Fruit fly (Drosophila melanogaster) whole organism, embryonic: ENCODE results near the gene Df31.

Experiments
- BtbVII ChIP-seq: fragments of 200-800 bp; sonication (Bioruptor generic); optimal IDR thresholded peaks from 3 replicates; lab custom pipeline; 2017; ENCODE audit warnings: missing biosample characterization, mild to moderate bottlenecking, missing genetic modification characterization
- C15 ChIP-seq: fragments of 200-800 bp; sonication (Bioruptor generic); IDR thresholded peaks from 3 replicates; pipeline ENCODE4 v1.3.6; 2022; ENCODE audit warnings: missing biosample characterization, missing genetic modification characterization
- CG10209 ChIP-seq: fragments of 200-800 bp; sonication (Bioruptor generic); optimal IDR thresholded peaks from 3 replicates; lab custom pipeline; 2017; ENCODE audit warnings: missing biosample characterization, mild to moderate bottlenecking, missing genetic modification characterization, missing genetic modification reagents
- CG10321 ChIP-seq: fragments of 200-800 bp; sonication (Bioruptor generic); IDR thresholded peaks from 2 replicates; pipeline ENCODE4 v1.3.6; 2022; ENCODE audit warnings: missing biosample characterization, missing genetic modification characterization
- CG11723 ChIP-seq: fragments of 200-800 bp; sonication (Bioruptor generic); optimal IDR thresholded peaks from 2 replicates; lab custom pipeline; 2017; ENCODE audit warnings: missing biosample characterization, mild to moderate bottlenecking, missing genetic modification characterization
- CG12391 ChIP-seq: fragments of 200-800 bp; sonication (Bioruptor generic); optimal IDR thresholded peaks from 3 replicates; lab custom pipeline; 2018; ENCODE audit warnings: missing biosample characterization, mild to moderate bottlenecking, missing genetic modification characterization, moderate library complexity
- CG13287 ChIP-seq: fragments of 200-800 bp; sonication (Bioruptor generic); IDR thresholded peaks from 2 replicates; pipeline ENCODE4 v1.3.6; 2022; ENCODE audit warnings: missing biosample characterization, missing genetic modification characterization; ENCODE audit not compliant: partially characterized antibody
- CG14050 ChIP-seq: fragments of 200-800 bp; sonication (Bioruptor generic); IDR thresholded peaks from 3 replicates; pipeline ENCODE4 v1.3.6; 2022; ENCODE audit warnings: missing biosample characterization, missing genetic modification characterization
- CG15479 ChIP-seq: fragments of 200-800 bp; sonication (Bioruptor generic); optimal IDR thresholded peaks from 3 replicates; lab custom pipeline; 2019; ENCODE audit warnings: missing biosample characterization, mild to moderate bottlenecking, missing genetic modification characterization, moderate library complexity
- CG18619 ChIP-seq: fragments of 200-800 bp; sonication (Bioruptor generic); optimal IDR thresholded peaks from 3 replicates; lab custom pipeline; 2017; ENCODE audit warnings: missing biosample characterization, mild to moderate bottlenecking, missing genetic modification characterization
- CG32532 ChIP-seq: fragments of 200-800 bp; sonication (Bioruptor generic); IDR thresholded peaks from 2 replicates; pipeline ENCODE4 v1.3.6; 2022; ENCODE audit warnings: missing biosample characterization, missing genetic modification characterization
- CG33557 ChIP-seq: fragments of 200-800 bp; sonication (Bioruptor generic); optimal IDR thresholded peaks from 2 replicates; lab custom pipeline; 2019; ENCODE audit warnings: missing biosample characterization, mild to moderate bottlenecking, missing genetic modification characterization, moderate library complexity
- CG34422 ChIP-seq: fragments of 200-800 bp; sonication (Bioruptor generic); IDR thresholded peaks from 3 replicates; pipeline ENCODE4 v1.3.6; 2022; ENCODE audit warnings: missing biosample characterization, missing genetic modification characterization
- CG3995 ChIP-seq: fragments of 200-800 bp; sonication (Bioruptor generic); optimal IDR thresholded peaks from 3 replicates; lab custom pipeline; 2016; ENCODE audit warnings: missing biosample characterization, missing genetic modification characterization
- CG4360 ChIP-seq: fragments of 200-800 bp; sonication (Bioruptor generic); IDR thresholded peaks from 2 replicates; pipeline ENCODE4 v1.3.6; 2022; ENCODE audit warnings: missing biosample characterization, missing genetic modification characterization
- CG43689 ChIP-seq: fragments of 200-800 bp; sonication (Bioruptor generic); IDR thresholded peaks from 2 replicates; pipeline ENCODE4 v1.3.6; 2022; ENCODE audit warnings: missing biosample characterization, missing genetic modification characterization
- CG4707 ChIP-seq: fragments of 200-800 bp; sonication (Bioruptor generic); optimal IDR thresholded peaks from 2 replicates; lab custom pipeline; 2018; ENCODE audit warnings: missing biosample characterization, mild to moderate bottlenecking, missing genetic modification characterization, moderate library complexity
- CG4730 ChIP-seq: fragments of 200-800 bp; sonication (Bioruptor generic); IDR thresholded peaks from 2 replicates; pipeline ENCODE4 v1.3.6; 2022; ENCODE audit warnings: missing biosample characterization, missing genetic modification characterization
- CG4820 ChIP-seq: fragments of 200-800 bp; sonication (Bioruptor generic); optimal IDR thresholded peaks from 3 replicates; lab custom pipeline; 2016; ENCODE audit warnings: missing biosample characterization, missing genetic modification characterization
- CG7372 ChIP-seq: fragments of 200-800 bp; sonication (Bioruptor generic); IDR thresholded peaks from 2 replicates; pipeline ENCODE4 v1.3.6; 2022; ENCODE audit warnings: missing biosample characterization, missing genetic modification characterization
- CG8388 ChIP-seq: fragments of 200-800 bp; sonication (Bioruptor generic); optimal IDR thresholded peaks from 2 replicates; lab custom pipeline; 2019; ENCODE audit warnings: missing biosample characterization, mild to moderate bottlenecking, missing genetic modification characterization, moderate library complexity
- Dbx ChIP-seq: fragments of 200-800 bp; sonication (Bioruptor generic); IDR thresholded peaks from 3 replicates; pipeline ENCODE4 v1.3.6; 2022; ENCODE audit warnings: missing biosample characterization, missing genetic modification characterization
- Dip2 ChIP-seq: fragments of 200-800 bp; sonication (Bioruptor generic); IDR thresholded peaks from 2 replicates; pipeline ENCODE4 v1.3.6; 2022; ENCODE audit warnings: missing biosample characterization, missing genetic modification characterization
- Dip3 ChIP-seq: fragments of 200-800 bp; sonication (Bioruptor generic); optimal IDR thresholded peaks from 3 replicates; lab custom pipeline; 2016; ENCODE audit warnings: missing biosample characterization, missing genetic modification characterization
- Doc2 ChIP-seq: fragments of 200-800 bp; sonication (Bioruptor generic); IDR thresholded peaks from 2 replicates; pipeline ENCODE4 v1.3.6; 2022; ENCODE audit warnings: missing biosample characterization, missing genetic modification characterization
- HHEX ChIP-seq: fragments of 200-800 bp; sonication (Bioruptor generic); optimal IDR thresholded peaks from 3 replicates; lab custom pipeline; 2017; ENCODE audit warnings: missing biosample characterization, mild to moderate bottlenecking, missing genetic modification characterization, missing genetic modification reagents
- NC2β ChIP-seq: fragments of 200-800 bp; sonication (Bioruptor generic); optimal IDR thresholded peaks from 2 replicates; lab custom pipeline; 2016; ENCODE audit warnings: missing biosample characterization, missing genetic modification characterization
- NK7.1 ChIP-seq: fragments of 200-800 bp; sonication (Bioruptor generic); optimal IDR thresholded peaks from 3 replicates; lab custom pipeline; 2016; ENCODE audit warnings: missing biosample characterization, missing genetic modification characterization
- Neu2 ChIP-seq: fragments of 200-800 bp; sonication (Bioruptor generic); optimal IDR thresholded peaks from 3 replicates; lab custom pipeline; 2016; ENCODE audit warnings: missing biosample characterization, missing genetic modification characterization, borderline replicate concordance
- Nf-YA ChIP-seq: fragments of 200-800 bp; sonication (Bioruptor generic); IDR thresholded peaks from 2 replicates; pipeline ENCODE4 v1.3.6; 2022; ENCODE audit warnings: missing biosample characterization, missing genetic modification characterization
- NfI ChIP-seq: fragments of 200-800 bp; sonication (Bioruptor generic); optimal IDR thresholded peaks from 3 replicates; lab custom pipeline; 2018; ENCODE audit warnings: missing biosample characterization, mild to moderate bottlenecking, missing genetic modification characterization, moderate library complexity
- Rfx ChIP-seq: fragments of 200-800 bp; sonication (Bioruptor generic); IDR thresholded peaks from 2 replicates; pipeline ENCODE4 v1.3.6; 2022; ENCODE audit warnings: missing biosample characterization, missing genetic modification characterization
- Side ChIP-seq: fragments of 200-800 bp; sonication (Bioruptor generic); optimal IDR thresholded peaks from 2 replicates; lab custom pipeline; 2016; ENCODE audit warnings: missing biosample characterization, missing genetic modification characterization
- Sin3A ChIP-seq: fragments of >200 bp; optimal IDR thresholded peaks from 2 replicates; lab custom pipeline; 2018
- Tbp ChIP-seq: fragments of >200 bp; optimal IDR thresholded peaks from 2 replicates; lab custom pipeline; 2018; ENCODE audit warnings: missing biosample characterization, missing genetic modification characterization
- al ChIP-seq: fragments of 200-800 bp; sonication (Bioruptor generic); IDR thresholded peaks from 2 replicates; pipeline ENCODE4 v1.3.6; 2022; ENCODE audit warnings: missing biosample characterization, missing genetic modification characterization
- chm ChIP-seq: fragments of 200-800 bp; sonication (Bioruptor generic); IDR thresholded peaks from 2 replicates; pipeline ENCODE4 v1.3.6; 2022; ENCODE audit warnings: missing biosample characterization, missing genetic modification characterization
- dmrt11E ChIP-seq: fragments of 200-800 bp; sonication (Bioruptor generic); optimal IDR thresholded peaks from 3 replicates; lab custom pipeline; 2018; ENCODE audit warnings: missing biosample characterization, mild to moderate bottlenecking, missing genetic modification characterization, moderate library complexity
- eve ChIP-seq, 2 experiments: fragments of >200 bp; optimal IDR thresholded peaks; 2 replicates each; lab custom pipeline; 2017; ENCODE audit warnings: missing biosample characterization in 2 of 2, missing genetic modification characterization in 2 of 2
- fu2 ChIP-seq: fragments of 200-800 bp; sonication (Bioruptor generic); optimal IDR thresholded peaks from 2 replicates; lab custom pipeline; 2016; ENCODE audit warnings: missing biosample characterization, missing genetic modification characterization
- lov ChIP-seq, 2 experiments: fragments of 200-800 bp in 1 of 2; fragments of >200 bp in 1 of 2; sonication (Bioruptor generic) in 1 of 2; IDR thresholded peaks in 1 of 2; optimal IDR thresholded peaks in 1 of 2; 2 replicates in 1 of 2; 3 replicates in 1 of 2; pipeline versions ENCODE4 v1.3.6 to Lab custom; 2017 to 2022; ENCODE audit warnings: missing biosample characterization in 1 of 2, missing genetic modification characterization in 1 of 2
- sens ChIP-seq: fragments of 200-800 bp; sonication (Bioruptor generic); peaks from one replicate; lab custom pipeline; 2016; ENCODE audit warnings: missing biosample characterization, missing genetic modification characterization
- sim ChIP-seq: fragments of 200-800 bp; sonication (Bioruptor generic); IDR thresholded peaks from 2 replicates; pipeline ENCODE4 v1.3.6; 2022; ENCODE audit warnings: missing biosample characterization, missing genetic modification characterization
- slbo ChIP-seq: fragments of 200-800 bp; sonication (Bioruptor generic); IDR thresholded peaks from 2 replicates; pipeline ENCODE4 v1.3.6; 2022; ENCODE audit warnings: missing biosample characterization, missing genetic modification characterization
- toy ChIP-seq: fragments of 200-800 bp; sonication (Bioruptor generic); IDR thresholded peaks from 2 replicates; pipeline ENCODE4 v1.3.6; 2022; ENCODE audit warnings: missing biosample characterization, missing genetic modification characterization
- tx ChIP-seq: fragments of 200-800 bp; sonication (Bioruptor generic); optimal IDR thresholded peaks from 2 replicates; lab custom pipeline; 2016; ENCODE audit warnings: missing biosample characterization, missing genetic modification characterization
- unpg ChIP-seq: fragments of 200-800 bp; sonication (Bioruptor generic); optimal IDR thresholded peaks from 3 replicates; lab custom pipeline; 2018; ENCODE audit warnings: missing biosample characterization, mild to moderate bottlenecking, missing genetic modification characterization, moderate library complexity
- vnd ChIP-seq: fragments of 200-800 bp; sonication (Bioruptor generic); IDR thresholded peaks from 3 replicates; pipeline ENCODE4 v1.3.6; 2022; ENCODE audit warnings: missing biosample characterization, missing genetic modification characterization; ENCODE audit not compliant: partially characterized antibody
- wor ChIP-seq: fragments of 200-800 bp; sonication (Bioruptor generic); IDR thresholded peaks from 2 replicates; pipeline ENCODE4 v1.3.6; 2022; ENCODE audit warnings: missing biosample characterization, missing genetic modification characterization
- zfh2 ChIP-seq: fragments of 200-800 bp; sonication (Bioruptor generic); optimal IDR thresholded peaks from 2 replicates; lab custom pipeline; 2016; ENCODE audit warnings: missing biosample characterization, missing genetic modification characterization

Df31 gene

DNA sequence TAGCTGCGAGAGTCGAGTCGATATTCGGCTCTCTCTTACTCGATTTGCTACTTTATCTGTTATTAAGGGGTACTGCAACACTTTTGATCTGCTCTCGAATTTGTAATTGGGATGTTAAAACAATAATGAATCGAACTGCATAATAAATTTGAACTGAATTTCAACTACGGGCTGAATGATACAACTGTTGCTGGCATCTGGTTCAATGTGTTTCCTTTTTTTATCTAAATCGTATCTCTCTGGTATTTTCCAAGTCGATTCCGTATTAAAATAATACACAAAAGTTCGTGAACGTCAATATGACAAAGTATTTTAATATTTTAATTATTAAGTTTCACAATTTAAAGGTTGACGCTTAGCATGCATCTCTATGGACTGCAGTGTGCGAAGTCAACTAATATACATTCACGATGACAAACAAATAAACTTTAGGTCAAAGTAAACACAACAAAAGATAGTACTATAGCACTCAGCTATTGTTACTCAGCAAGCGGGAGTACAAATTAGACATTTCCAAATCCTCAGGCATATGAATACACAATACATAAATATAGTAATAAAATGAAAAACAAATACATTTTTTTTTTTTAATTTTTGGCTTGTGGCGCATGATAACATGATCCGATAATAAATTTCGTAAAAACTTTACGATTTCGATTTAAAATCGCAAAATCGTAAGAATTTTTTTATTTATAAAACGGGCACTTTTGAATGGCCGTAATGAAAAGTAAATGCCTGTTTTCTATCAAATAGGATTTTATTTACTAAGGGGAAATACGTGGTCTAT lies 5.9 kb downstream of the Df31 start, which contains the start of gene CG2201 (continued):
- no peak for TF ChIP-seq lov (optimal IDR thresholded peaks at IDR 0.05; lab: Kevin White, UChicago)
- TF ChIP-seq lov (GFP tag; IDR thresholded peaks at IDR 0.05; lab: Robert Waterston, UW): peak; percentile 64; the same call in 1 of the 3 replicates
- peak; percentile 10 for TF ChIP-seq CG33557 (GFP tag; lab: Kevin White, UChicago)
- TF ChIP-seq CG4707 (GFP tag; lab: Kevin White, UChicago): peak; percentile 14
- no peak for TF ChIP-seq CG13287
- no peak for TF ChIP-seq CG3995 (GFP tag; lab: Kevin White, UChicago)
- TF ChIP-seq CG32532 (GFP tag; lab: Robert Waterston, UW): peak; percentile 49
- no peak for TF ChIP-seq NC2β (GFP tag; lab: Kevin White, UChicago)
- 0 out of 3 replicates have a peak, but pooled peaks have one; percentile 29 for TF ChIP-seq CG34422
- peak; percentile 44 for TF ChIP-seq CG12391 (tag; lab: Kevin White, UChicago)
- no peak for TF ChIP-seq CG7372 (GFP tag; lab: Robert Waterston, UW)
- TF ChIP-seq CG4730: no peak
- no peak for TF ChIP-seq wor (GFP tag; lab: Robert Waterston, UW)
- no peak for TF ChIP-seq CG15479 (GFP tag; lab: Kevin White, UChicago)
- TF ChIP-seq Rfx (GFP tag; lab: Robert Waterston, UW): peak; percentile 39; the same call in 1 of the 2 replicates
- TF ChIP-seq CG10321 (GFP tag; lab: Robert Waterston, UW): peak; percentile 7; the same call in 1 of the 2 replicates
- no peak for TF ChIP-seq zfh2 (GFP tag; lab: Kevin White, UChicago)
- no peak for TF ChIP-seq BtbVII (GFP tag; lab: Kevin White, UChicago)
- TF ChIP-seq Tbp: no peak
- TF ChIP-seq vnd (GFP tag; lab: Robert Waterston, UW): no peak
- TF ChIP-seq dmrt11E (tag; lab: Kevin White, UChicago): peak; percentile 20
- TF ChIP-seq Sin3A (lab: Kevin White, UChicago): no peak
- TF ChIP-seq tx (GFP tag; lab: Kevin White, UChicago): no peak
- TF ChIP-seq Neu2: no peak
- no peak for TF ChIP-seq CG14050
- no peak for TF ChIP-seq sim
- TF ChIP-seq CG18619 (GFP tag; lab: Kevin White, UChicago): peak; percentile 51
- peak; percentile 21 for TF ChIP-seq HHEX (GFP tag; lab: Kevin White, UChicago)
- no peak for TF ChIP-seq Side (GFP tag; lab: Kevin White, UChicago)
- TF ChIP-seq fu2 (GFP tag; lab: Kevin White, UChicago): no peak
- no peak for TF ChIP-seq C15 (GFP tag; lab: Robert Waterston, UW)
- no peak for TF ChIP-seq CG4820 (GFP tag; lab: Kevin White, UChicago)
- peak; percentile 54 for TF ChIP-seq unpg (GFP tag; lab: Kevin White, UChicago)
- peak; percentile 74 for TF ChIP-seq sens (GFP tag; lab: Kevin White, UChicago)
- TF ChIP-seq CG11723 (GFP tag; lab: Kevin White, UChicago): peak; percentile 8
- TF ChIP-seq Dip2 (GFP tag; lab: Robert Waterston, UW): no peak
- peak; percentile 47; the same call in 1 of the 2 replicates for TF ChIP-seq chm
- peak; percentile 40; the same call in 1 of the 2 replicates for TF ChIP-seq CG4360 (GFP tag; lab: Robert Waterston, UW)
- no peak for TF ChIP-seq Dip3 (GFP tag; lab: Kevin White, UChicago)
- peak in 1 of 2 experiments; percentile 76 for TF ChIP-seq eve (GFP tag; optimal IDR thresholded peaks at IDR 0.05; lab: Kevin White, UChicago)
- TF ChIP-seq CG10209: peak; percentile 61
- TF ChIP-seq slbo: peak; percentile 75
- TF ChIP-seq Nf-YA: peak; percentile 58; the same call in 1 of the 2 replicates
- TF ChIP-seq CG8388 (GFP tag; lab: Kevin White, UChicago): peak; percentile 47
- no peak for TF ChIP-seq toy (GFP tag; lab: Robert Waterston, UW)
- TF ChIP-seq Doc2 (GFP tag; lab: Robert Waterston, UW): no peak
- TF ChIP-seq Dbx (GFP tag; lab: Robert Waterston, UW): no peak
- no peak for TF ChIP-seq NK7.1
- peak; percentile 65 for TF ChIP-seq al
- TF ChIP-seq NfI (GFP tag; lab: Kevin White, UChicago): peak; percentile 26
- TF ChIP-seq CG43689: no peak
